Fruit fly (Drosophila melanogaster): Measurements from ENCODE around the gene CG14913.

The CG14913 gene

dm6 chr2L:11041074-11041473, 24.3 kb downstream of the CG14913 start (continued):
- TF ChIP-seq acj6 (GFP tag; optimal IDR thresholded peaks at IDR 0.05) (no peak), Eip78C (GFP tag) (peak; percentile 51), Hr38 (GFP tag; optimal IDR thresholded peaks at IDR 0.05) (no peak), CG8632 (GFP tag; optimal IDR thresholded peaks at IDR 0.05) (no peak), achi (GFP tag; optimal IDR thresholded peaks at IDR 0.05) (no peak), Smox (GFP tag; optimal IDR thresholded peaks at IDR 0.05) (no peak), CG11902 (GFP tag; optimal IDR thresholded peaks at IDR 0.05) (no peak), CG31627 (GFP tag; optimal IDR thresholded peaks at IDR 0.05) (no peak), Ets21C (GFP tag; optimal IDR thresholded peaks at IDR 0.05) (no peak), CG9139 (GFP tag; optimal IDR thresholded peaks at IDR 0.05) (no peak), topi (GFP tag; optimal IDR thresholded peaks at IDR 0.05) (no peak), esn (GFP tag; optimal IDR thresholded peaks at IDR 0.05) (no peak), dsx (GFP tag; optimal IDR thresholded peaks at IDR 0.05; ENCODE audit: poor library complexity, severe bottlenecking) (no peak), Eip75B (GFP tag; optimal IDR thresholded peaks at IDR 0.05) (no peak), CG6808 (GFP tag; optimal IDR thresholded peaks at IDR 0.05) (no peak), Lpt (GFP tag; optimal IDR thresholded peaks at IDR 0.05) (no peak), pdm3 (GFP tag; optimal IDR thresholded peaks at IDR 0.05) (no peak), CG6854 (GFP tag; optimal IDR thresholded peaks at IDR 0.05) (no peak), ss (GFP tag; optimal IDR thresholded peaks at IDR 0.05) (no peak), eg (GFP tag; IDR thresholded peaks at IDR 0.05) (no peak), OdsH (GFP tag; optimal IDR thresholded peaks at IDR 0.05) (no peak), fd59A (GFP tag; optimal IDR thresholded peaks at IDR 0.05) (no peak), CG7368 (GFP tag; optimal IDR thresholded peaks at IDR 0.05) (no peak), svp (GFP tag) (no peak), fkh (GFP tag; optimal IDR thresholded peaks at IDR 0.05) (no peak), CG16779 (tag; optimal IDR thresholded peaks at IDR 0.05) (no peak), Ets96B (tag; optimal IDR thresholded peaks at IDR 0.05) (no peak), Sox14 (GFP tag; optimal IDR thresholded peaks at IDR 0.05) (no peak), lz (GFP tag; optimal IDR thresholded peaks at IDR 0.05) (no peak)

dm6 chr2L:11041785-11042184, 25.0 kb downstream of the CG14913 start:
- TF ChIP-seq CG11294 (GFP tag; IDR thresholded peaks at IDR 0.05) (no peak), CG6792 (GFP tag; optimal IDR thresholded peaks at IDR 0.05) (no peak), Hr38 (GFP tag; optimal IDR thresholded peaks at IDR 0.05) (no peak), CG8119 (GFP tag; IDR thresholded peaks at IDR 0.05) (peak; percentile 43; the same call in 1 of the 3 replicates), fkh (GFP tag; optimal IDR thresholded peaks at IDR 0.05) (no peak), pdm3 (GFP tag; optimal IDR thresholded peaks at IDR 0.05) (no peak), CG6163 (GFP tag; IDR thresholded peaks at IDR 0.05) (no peak), OdsH (GFP tag; optimal IDR thresholded peaks at IDR 0.05) (no peak), CG11762 (GFP tag; optimal IDR thresholded peaks at IDR 0.05; ENCODE audit: insufficient read depth) (no peak), eg (GFP tag; IDR thresholded peaks at IDR 0.05) (peak; percentile 53; the same call in 1 of the 3 replicates), CG32006 (GFP tag; optimal IDR thresholded peaks at IDR 0.05) (peak; percentile 12), CG6276 (GFP tag; optimal IDR thresholded peaks at IDR 0.05) (peak; percentile 55), CG8319 (GFP tag; optimal IDR thresholded peaks at IDR 0.05) (no peak), CG4318 (GFP tag; optimal IDR thresholded peaks at IDR 0.05) (no peak), CG15336 (GFP tag; IDR thresholded peaks at IDR 0.05) (peak; percentile 41), ss (GFP tag; optimal IDR thresholded peaks at IDR 0.05) (no peak), net (GFP tag; optimal IDR thresholded peaks at IDR 0.05) (no peak), esn (GFP tag; optimal IDR thresholded peaks at IDR 0.05) (no peak), fd85E (GFP tag; optimal IDR thresholded peaks at IDR 0.05) (no peak)

Measured in whole organism, prepupa.